Worm (Caenorhabditis elegans) whole organism, late embryonic: ENCODE data around the gene tni-1.

Experiments used
- ama-1 ChIP-seq: fragments of 150-350 bp; optimal IDR thresholded peaks from 2 replicates; lab custom pipeline; 2014
- dve-1 ChIP-seq: sonication (generic microtip); optimal IDR thresholded peaks from 2 replicates; lab custom pipeline; 2017; ENCODE audit warnings: antibody characterized with exemption, mild to moderate bottlenecking, missing genetic modification characterization, missing compliant biosample characterization
- eyg-1 ChIP-seq: sonication (generic microtip); optimal IDR thresholded peaks from 2 replicates; lab custom pipeline; 2016; ENCODE audit warnings: missing genotype, missing genetic modification characterization, missing compliant biosample characterization
- hlh-15 ChIP-seq: sonication (generic microtip); optimal IDR thresholded peaks from 2 replicates; lab custom pipeline; 2016; ENCODE audit warnings: missing genetic modification characterization, missing compliant biosample characterization
- nhr-11 ChIP-seq: fragments of 150-350 bp; optimal IDR thresholded peaks from 2 replicates; lab custom pipeline; 2014; ENCODE audit warnings: missing biosample characterization, missing genetic modification characterization
- pat-9 ChIP-seq: fragments of 200-800 bp; sonication (Bioruptor generic); optimal IDR thresholded peaks from 2 replicates; lab custom pipeline; 2018; ENCODE audit warnings: mild to moderate bottlenecking, missing genetic modification characterization, moderate library complexity, missing compliant biosample characterization

DNA sequence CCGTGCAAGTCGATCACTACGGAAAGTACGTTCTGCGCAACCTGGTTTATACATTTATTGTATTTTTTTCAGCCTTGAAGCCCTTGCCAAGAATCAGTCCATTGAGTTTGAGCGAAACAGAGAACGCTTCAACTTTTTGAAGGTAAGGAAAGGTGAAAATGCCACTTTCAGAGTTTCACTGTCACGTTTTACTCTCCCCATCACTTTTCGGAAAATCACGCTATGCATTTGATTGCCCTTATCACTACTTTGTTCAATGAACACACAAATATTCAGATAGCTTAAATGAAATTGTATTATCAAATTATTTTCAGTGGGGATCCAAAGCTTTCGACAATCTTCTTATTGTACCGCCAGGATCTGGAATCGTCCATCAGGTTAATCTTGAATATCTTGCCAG lies 36.8 kb downstream of the tni-1 start:
- TF ChIP-seq nhr-11 (no peak), hlh-15 (no peak), ama-1 (lab: Kevin White, UChicago) (no peak), dve-1 (tag; lab: Kevin White, UChicago) (no peak), pat-9 (tag; lab: Kevin White, UChicago) (no peak), eyg-1 (tag; lab: Kevin White, UChicago) (no peak)
